Fruit fly (Drosophila melanogaster): ENCODE results near the gene CG1636.

CG1636 gene

DNA sequence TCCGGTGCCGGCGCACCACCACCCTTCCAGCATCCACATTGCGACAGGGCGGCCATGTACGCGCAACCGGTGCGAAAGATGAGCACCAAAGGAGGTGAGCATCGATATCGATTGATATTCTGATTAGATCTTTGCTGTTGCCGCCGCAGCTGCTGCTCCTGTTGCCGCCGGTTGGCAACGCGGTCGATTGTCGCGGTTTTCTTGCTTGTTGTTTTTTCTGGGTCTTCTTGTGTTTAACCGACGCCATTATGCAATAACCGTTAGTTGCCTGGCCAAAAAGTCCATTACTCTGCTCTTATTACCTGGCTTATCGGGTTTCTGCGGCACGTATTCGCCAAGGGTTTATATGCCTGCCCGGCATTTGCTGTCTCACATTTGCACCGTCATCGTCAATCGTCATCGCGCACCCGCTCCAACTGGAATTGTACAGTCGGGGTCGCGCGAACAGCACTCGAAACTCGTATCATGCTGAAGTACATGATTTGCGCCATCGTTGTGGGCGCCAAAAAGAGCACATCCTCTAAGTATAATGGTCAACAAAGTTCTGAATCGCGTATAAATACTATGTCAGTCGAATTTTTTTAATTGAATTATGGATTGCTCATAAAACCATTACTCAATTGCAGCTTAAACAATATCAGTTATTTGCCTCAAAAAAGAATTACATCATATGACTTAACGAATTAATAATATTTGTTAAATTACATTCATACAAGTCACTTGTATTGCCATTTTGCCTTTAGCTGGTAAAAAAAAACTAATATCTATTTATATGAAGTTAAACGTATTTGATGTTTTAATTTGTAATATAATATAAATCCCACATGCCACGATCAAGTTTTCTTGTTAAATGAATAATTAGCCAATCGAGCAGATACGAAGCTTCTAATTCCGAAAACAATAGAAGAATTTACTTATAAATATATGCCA, 29.0 kb upstream of the CG1636 start, which contains the start of gene sni (continued):
- TF ChIP-seq lola (GFP tag; optimal IDR thresholded peaks at IDR 0.05) (no peak), en (GFP tag; optimal IDR thresholded peaks at IDR 0.05) (no peak), vnd (GFP tag; IDR thresholded peaks at IDR 0.05; ENCODE audit: partially characterized antibody) (0 out of 3 replicates have a peak, but pooled peaks have one; percentile 21), Spps (tag; optimal IDR thresholded peaks at IDR 0.05) (no peak), PHDP (tag; optimal IDR thresholded peaks at IDR 0.05) (peak; percentile 5), CG12104 (GFP tag; optimal IDR thresholded peaks at IDR 0.05) (no peak), NC2β (GFP tag; optimal IDR thresholded peaks at IDR 0.05) (no peak), Myb (GFP tag; optimal IDR thresholded peaks at IDR 0.05) (no peak), CG17361 (GFP tag; IDR thresholded peaks at IDR 0.05) (no peak), CG13424 (tag; optimal IDR thresholded peaks at IDR 0.05) (peak; percentile 3), cas (GFP tag; IDR thresholded peaks at IDR 0.05) (no peak), Bteb2 (GFP tag; optimal IDR thresholded peaks at IDR 0.05) (no peak), jumu (GFP tag; optimal IDR thresholded peaks at IDR 0.05) (no peak), CG18599 (GFP tag; optimal IDR thresholded peaks at IDR 0.05) (peak; percentile 14), CG3995 (GFP tag; optimal IDR thresholded peaks at IDR 0.05) (no peak), mam (GFP tag; optimal IDR thresholded peaks at IDR 0.05) (peak; percentile 13), CG9215 (GFP tag; IDR thresholded peaks at IDR 0.05) (no peak), ATbp (GFP tag; optimal IDR thresholded peaks at IDR 0.05) (no peak), HmgZ (tag; optimal IDR thresholded peaks at IDR 0.05) (no peak), E2f2 (GFP tag; IDR thresholded peaks at IDR 0.05) (no peak), pfk (GFP tag; optimal IDR thresholded peaks at IDR 0.05) (no peak), lov (optimal IDR thresholded peaks at IDR 0.05) (no peak), lov (GFP tag; IDR thresholded peaks at IDR 0.05) (no peak), Lim3 (GFP tag; IDR thresholded peaks at IDR 0.05) (no peak), fd64A (GFP tag; optimal IDR thresholded peaks at IDR 0.05) (no peak), aop (GFP tag; IDR thresholded peaks at IDR 0.05) (no peak), zfh1 (GFP tag; IDR thresholded peaks at IDR 0.05) (no peak), sima (GFP tag; optimal IDR thresholded peaks at IDR 0.05) (no peak), Sin3A (optimal IDR thresholded peaks at IDR 0.05) (peak; percentile 56), lab (GFP tag; optimal IDR thresholded peaks at IDR 0.05) (no peak), CG8924 (tag; optimal IDR thresholded peaks at IDR 0.05) (no peak), CG6175 (GFP tag; IDR thresholded peaks at IDR 0.05) (no peak), Dek (tag; optimal IDR thresholded peaks at IDR 0.05) (no peak), Optix (GFP tag; IDR thresholded peaks at IDR 0.05) (no peak), Meics (GFP tag; optimal IDR thresholded peaks at IDR 0.05) (peak; percentile 11), CG18011 (GFP tag; optimal IDR thresholded peaks at IDR 0.05) (no peak), pnt (GFP tag; optimal IDR thresholded peaks at IDR 0.05) (no peak), fd3F (GFP tag; optimal IDR thresholded peaks at IDR 0.05) (no peak), ase (GFP tag; IDR thresholded peaks at IDR 0.05) (no peak), CG16813 (GFP tag; IDR thresholded peaks at IDR 0.05; ENCODE audit: partially characterized antibody) (peak; percentile 49; the same call in 2 of the 3 replicates), pzg (GFP tag; optimal IDR thresholded peaks at IDR 0.05) (peak; percentile 4), luna (GFP tag; optimal IDR thresholded peaks at IDR 0.05) (no peak), tap (tag; optimal IDR thresholded peaks at IDR 0.05) (no peak), HHEX (GFP tag; optimal IDR thresholded peaks at IDR 0.05) (no peak), Med (GFP tag) (peak; percentile 81), Ada2b (GFP tag; IDR thresholded peaks at IDR 0.05) (no peak), pho (GFP tag; optimal IDR thresholded peaks at IDR 0.05) (no peak), usp (GFP tag; optimal IDR thresholded peaks at IDR 0.05) (no peak), CG16815 (GFP tag; optimal IDR thresholded peaks at IDR 0.05) (no peak), BEAF-32 (GFP tag; optimal IDR thresholded peaks at IDR 0.05) (no peak)
